Worm (Caenorhabditis elegans): Measurements from ENCODE around the gene ZK686.6.

The ZK686.6 gene

ce11 chrIII:7737646-7738258 lies 35.0 kb downstream of the ZK686.6 start:
- TF ChIP-seq jun-1 (tag; optimal IDR thresholded peaks at IDR 0.05) (peak; percentile 31), ama-1 (optimal IDR thresholded peaks at IDR 0.05) (peak; percentile 40), lsy-12 (tag; optimal IDR thresholded peaks at IDR 0.05) (peak; percentile 3), unc-62 (GFP tag; optimal IDR thresholded peaks at IDR 0.05) (no peak), ztf-4 (tag; optimal IDR thresholded peaks at IDR 0.05) (peak; percentile 40)

ce11 chrIII:7736806-7737205 lies 36.0 kb downstream of the ZK686.6 start:
- no peak for TF ChIP-seq nhr-12 (tag; optimal IDR thresholded peaks at IDR 0.05)

ce11 chrIII:7736003-7736402 lies 36.8 kb downstream of the ZK686.6 start:
- TF ChIP-seq R02D3.7 (tag; optimal IDR thresholded peaks at IDR 0.05) (no peak), ZK546.5 (tag; optimal IDR thresholded peaks at IDR 0.05) (no peak), ceh-9 (tag; optimal IDR thresholded peaks at IDR 0.05) (no peak), elt-1 (tag; optimal IDR thresholded peaks at IDR 0.05) (no peak), snpc-4 (tag; optimal IDR thresholded peaks at IDR 0.05) (no peak), lin-15B (tag; optimal IDR thresholded peaks at IDR 0.05) (no peak), unc-62 (GFP tag; optimal IDR thresholded peaks at IDR 0.05) (no peak), nhr-25 (tag; optimal IDR thresholded peaks at IDR 0.05) (no peak), zag-1 (tag; optimal IDR thresholded peaks at IDR 0.05) (no peak), nhr-28 (tag; optimal IDR thresholded peaks at IDR 0.05) (no peak), fkh-2 (tag; optimal IDR thresholded peaks at IDR 0.05) (no peak), mml-1 (tag; optimal IDR thresholded peaks at IDR 0.05) (no peak), ceh-28 (tag; optimal IDR thresholded peaks at IDR 0.05) (no peak), nhr-67 (tag; optimal IDR thresholded peaks at IDR 0.05) (no peak)

- no peak for TF ChIP-seq lin-39 (tag; optimal IDR thresholded peaks at IDR 0.05)
- no peak for TF ChIP-seq zag-1 (tag; optimal IDR thresholded peaks at IDR 0.05)
- no peak for TF ChIP-seq snpc-4 (tag; optimal IDR thresholded peaks at IDR 0.05)
- TF ChIP-seq nhr-43 (tag; optimal IDR thresholded peaks at IDR 0.05; ENCODE audit: poor library complexity, severe bottlenecking), result peak; percentile 25
Measured at ce11 chrIII:7734105-7734504, 38.7 kb downstream of the ZK686.6 start.

ce11 chrIII:7733563-7733962 lies 39.2 kb downstream of the ZK686.6 start:
- TF ChIP-seq eor-1 (tag; optimal IDR thresholded peaks at IDR 0.05) (no peak), egl-27 (tag; optimal IDR thresholded peaks at IDR 0.05) (no peak), jun-1 (tag; optimal IDR thresholded peaks at IDR 0.05) (no peak), lin-15B (tag; optimal IDR thresholded peaks at IDR 0.05) (no peak), nhr-25 (tag; optimal IDR thresholded peaks at IDR 0.05) (peak; percentile 48), unc-39 (tag; optimal IDR thresholded peaks at IDR 0.05) (no peak), egl-5 (tag; optimal IDR thresholded peaks at IDR 0.05) (peak; percentile 60), nfya-1 (tag; optimal IDR thresholded peaks at IDR 0.05; ENCODE audit: insufficient read depth) (no peak), elt-1 (tag; optimal IDR thresholded peaks at IDR 0.05) (no peak), aly-2 (tag; optimal IDR thresholded peaks at IDR 0.05) (no peak)

ce11 chrIII:7731085-7731484 lies 41.7 kb downstream of the ZK686.6 start:
- no peak for TF ChIP-seq aly-2 (tag; optimal IDR thresholded peaks at IDR 0.05)
- peak; percentile 70 for TF ChIP-seq nhr-25 (tag; optimal IDR thresholded peaks at IDR 0.05)

DNA sequence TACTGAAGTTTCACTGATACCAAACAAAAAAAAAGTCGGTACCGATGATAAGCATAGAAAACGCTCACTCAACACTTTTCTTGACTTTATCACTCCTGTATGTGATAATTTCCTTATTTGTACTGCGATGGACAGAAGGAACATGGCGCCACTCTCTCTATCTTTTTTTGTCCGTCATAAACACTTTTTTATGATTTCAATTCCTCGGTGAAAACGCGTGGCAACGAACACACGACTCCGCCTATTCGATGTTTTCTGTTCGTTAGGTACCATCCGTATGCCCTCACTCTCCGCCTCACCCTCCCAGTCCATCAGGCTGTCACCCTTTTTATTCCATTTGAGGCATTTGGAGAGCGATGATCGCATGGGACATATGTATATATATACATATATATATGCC lies 42.5 kb downstream of the ZK686.6 start:
- TF ChIP-seq elt-1 (tag; optimal IDR thresholded peaks at IDR 0.05) (no peak), lin-15B (tag; optimal IDR thresholded peaks at IDR 0.05) (no peak), nhr-43 (tag; optimal IDR thresholded peaks at IDR 0.05; ENCODE audit: poor library complexity, severe bottlenecking) (no peak), eor-1 (tag; optimal IDR thresholded peaks at IDR 0.05) (no peak), nhr-237 (tag; optimal IDR thresholded peaks at IDR 0.05) (no peak), hmg-11 (tag; optimal IDR thresholded peaks at IDR 0.05) (no peak), nhr-77 (tag; optimal IDR thresholded peaks at IDR 0.05) (no peak), lin-39 (tag; optimal IDR thresholded peaks at IDR 0.05) (no peak), lsy-12 (tag; optimal IDR thresholded peaks at IDR 0.05) (no peak), ceh-82 (tag; optimal IDR thresholded peaks at IDR 0.05) (no peak), fkh-10 (GFP tag; optimal IDR thresholded peaks at IDR 0.05) (no peak), nhr-23 (tag; optimal IDR thresholded peaks at IDR 0.05) (no peak), snpc-4 (tag; optimal IDR thresholded peaks at IDR 0.05) (no peak), mdl-1 (tag; optimal IDR thresholded peaks at IDR 0.05) (no peak), nhr-28 (tag; optimal IDR thresholded peaks at IDR 0.05) (no peak), ama-1 (optimal IDR thresholded peaks at IDR 0.05) (peak; percentile 73), pqm-1 (tag; optimal IDR thresholded peaks at IDR 0.05) (peak; percentile 76), nhr-76 (tag; optimal IDR thresholded peaks at IDR 0.05) (no peak), mml-1 (tag; optimal IDR thresholded peaks at IDR 0.05) (no peak), skn-1 (tag; optimal IDR thresholded peaks at IDR 0.05) (no peak), ztf-11 (tag; optimal IDR thresholded peaks at IDR 0.05) (no peak), nhr-12 (tag; optimal IDR thresholded peaks at IDR 0.05) (no peak), jun-1 (tag; optimal IDR thresholded peaks at IDR 0.05) (peak; percentile 35), nfya-1 (tag; optimal IDR thresholded peaks at IDR 0.05; ENCODE audit: insufficient read depth) (no peak), R02D3.7 (tag; optimal IDR thresholded peaks at IDR 0.05) (no peak), ZK546.5 (tag; optimal IDR thresholded peaks at IDR 0.05) (no peak), zag-1 (tag; optimal IDR thresholded peaks at IDR 0.05) (no peak), aly-2 (tag; optimal IDR thresholded peaks at IDR 0.05) (no peak), egl-5 (tag; optimal IDR thresholded peaks at IDR 0.05) (no peak)

Measured in whole organism, L3 larva.